Fruit fly (Drosophila melanogaster) whole organism, pupa: ENCODE data around the gene Fmr1.

ENCODE experiments used
- CG17806 ChIP-seq: fragments of 200-800 bp; sonication (Bioruptor generic); optimal IDR thresholded peaks from 2 replicates; lab custom pipeline; 2018; ENCODE audit warnings: missing biosample characterization, mild to moderate bottlenecking, missing genetic modification characterization, moderate library complexity
- CG34367 ChIP-seq: fragments of 200-800 bp; sonication (Bioruptor generic); optimal IDR thresholded peaks from 2 replicates; lab custom pipeline; 2018; ENCODE audit warnings: missing biosample characterization, mild to moderate bottlenecking, missing genetic modification characterization
- CG4496 ChIP-seq: fragments of 200-800 bp; sonication (Bioruptor generic); IDR thresholded peaks from 3 replicates; pipeline ENCODE4 v1.3.6; 2022; ENCODE audit warnings: missing biosample characterization, missing genetic modification characterization
- CG8159 ChIP-seq: fragments of 200-800 bp; sonication (Bioruptor generic); optimal IDR thresholded peaks from 3 replicates; lab custom pipeline; 2018; ENCODE audit warnings: missing biosample characterization, mild to moderate bottlenecking, missing genetic modification characterization, moderate library complexity
- CG8301 ChIP-seq: fragments of 200-800 bp; sonication (Bioruptor generic); optimal IDR thresholded peaks from 2 replicates; lab custom pipeline; 2018; ENCODE audit warnings: missing biosample characterization, mild to moderate bottlenecking, missing genetic modification characterization
- gl ChIP-seq: fragments of 200-800 bp; sonication (Bioruptor generic); optimal IDR thresholded peaks from 2 replicates; lab custom pipeline; 2018; ENCODE audit warnings: missing biosample characterization, mild to moderate bottlenecking, missing genetic modification characterization

DNA sequence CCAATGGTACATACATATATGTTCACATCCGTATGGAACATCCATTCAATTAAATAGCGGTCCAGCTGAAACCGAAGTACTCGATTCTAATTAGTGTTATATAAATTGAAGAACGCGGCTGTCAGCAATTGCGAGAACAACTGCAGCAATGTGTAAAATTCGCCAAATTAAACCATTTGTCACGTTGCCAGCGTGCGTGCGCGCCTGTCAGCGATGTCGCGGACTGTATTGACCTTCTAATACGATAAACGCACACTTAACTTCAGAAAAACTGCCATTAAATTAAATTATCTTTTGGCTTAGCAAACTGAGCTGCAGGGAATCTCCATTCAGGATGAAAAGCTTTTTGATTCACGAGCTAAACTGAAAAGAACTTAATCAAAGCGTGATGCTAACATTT, 37.3 kb upstream of the Fmr1 start:
- TF ChIP-seq CG8159 (no peak), CG34367 (tag; lab: Kevin White, UChicago) (no peak), CG17806 (tag; lab: Kevin White, UChicago) (no peak), CG4496 (no peak), gl (tag; lab: Kevin White, UChicago) (no peak), CG8301 (tag; lab: Kevin White, UChicago) (no peak)
